Fruit fly (Drosophila melanogaster): ENCODE measurements around the gene Abcd3.

Gene Abcd3

DNA sequence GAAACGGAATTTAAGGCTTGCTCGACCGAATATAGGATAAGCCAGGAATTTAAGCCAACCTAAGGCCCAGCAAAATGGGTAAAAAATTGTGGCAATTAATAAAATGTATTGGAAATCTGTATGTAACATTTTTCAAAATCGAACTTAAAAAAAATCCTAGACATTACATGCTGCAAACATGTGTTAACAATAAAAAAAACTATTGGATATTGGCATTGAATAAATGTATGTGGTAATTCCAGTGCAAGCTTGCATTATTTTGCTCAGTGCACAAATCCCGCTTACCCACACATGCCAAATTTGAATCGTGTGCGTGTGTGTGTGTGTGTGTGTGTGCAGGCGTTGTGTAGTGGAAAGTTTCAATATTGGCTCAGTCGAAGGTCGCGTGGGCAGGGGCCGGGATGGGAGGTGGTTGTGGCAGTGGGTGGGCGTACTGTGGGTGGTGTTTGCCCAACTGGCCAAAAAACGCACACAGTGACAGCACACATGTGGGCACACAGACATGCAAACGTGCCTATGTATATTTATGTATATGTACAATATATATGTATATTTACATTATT is 13.0 kb downstream of the Abcd3 start (continued):
- TF ChIP-seq lilli (GFP tag; optimal IDR thresholded peaks at IDR 0.05) (peak; percentile 32), CG7839 (tag; optimal IDR thresholded peaks at IDR 0.05) (peak; percentile 31), CG17385 (GFP tag; optimal IDR thresholded peaks at IDR 0.05) (peak; percentile 13), otp (GFP tag; IDR thresholded peaks at IDR 0.05) (0 out of 3 replicates have a peak, but pooled peaks have one; percentile 11), CG9437 (GFP tag; optimal IDR thresholded peaks at IDR 0.05) (no peak), cg (GFP tag; optimal IDR thresholded peaks at IDR 0.05) (peak; percentile 66), dysf (GFP tag; IDR thresholded peaks at IDR 0.05) (no peak), CG17912 (GFP tag; optimal IDR thresholded peaks at IDR 0.05) (no peak), CG15696 (tag; optimal IDR thresholded peaks at IDR 0.05) (peak; percentile 9), twi (tag; optimal IDR thresholded peaks at IDR 0.05) (peak; percentile 65), CG10366 (GFP tag; IDR thresholded peaks at IDR 0.05) (no peak), cad (GFP tag; optimal IDR thresholded peaks at IDR 0.05) (no peak), pho (GFP tag; optimal IDR thresholded peaks at IDR 0.05) (peak; percentile 10), NC2α (GFP tag; optimal IDR thresholded peaks at IDR 0.05) (no peak), Optix (GFP tag; IDR thresholded peaks at IDR 0.05) (no peak), CG12104 (GFP tag; optimal IDR thresholded peaks at IDR 0.05) (no peak), Hr51 (GFP tag; optimal IDR thresholded peaks at IDR 0.05) (peak in 1 of 2 experiments; percentile 14), maf-S (GFP tag; optimal IDR thresholded peaks at IDR 0.05) (no peak), CG30403 (GFP tag; optimal IDR thresholded peaks at IDR 0.05) (peak; percentile 32), CG10462 (GFP tag; optimal IDR thresholded peaks at IDR 0.05) (peak; percentile 8), slp2 (GFP tag; optimal IDR thresholded peaks at IDR 0.05) (no peak), schlank (tag; optimal IDR thresholded peaks at IDR 0.05) (no peak), CG2120 (GFP tag; optimal IDR thresholded peaks at IDR 0.05) (peak; percentile 36), CG17829 (tag; optimal IDR thresholded peaks at IDR 0.05) (peak; percentile 7), CG5180 (GFP tag; optimal IDR thresholded peaks at IDR 0.05) (no peak), Hsf (GFP tag; optimal IDR thresholded peaks at IDR 0.05) (peak; percentile 19), onecut (GFP tag; IDR thresholded peaks at IDR 0.05) (no peak), unpg (GFP tag; optimal IDR thresholded peaks at IDR 0.05) (peak; percentile 7), slbo (GFP tag; IDR thresholded peaks at IDR 0.05) (peak; percentile 45; the same call in 1 of the 2 replicates), prd (optimal IDR thresholded peaks at IDR 0.05) (no peak), prd (GFP tag; IDR thresholded peaks at IDR 0.05) (peak; percentile 39; the same call in 2 of the 3 replicates), D19A (tag; optimal IDR thresholded peaks at IDR 0.05) (peak; percentile 14), sisA (GFP tag; IDR thresholded peaks at IDR 0.05) (peak; percentile 22; the same call in 1 of the 2 replicates), CG31441 (GFP tag; IDR thresholded peaks at IDR 0.05) (0 out of 2 replicates have a peak, but pooled peaks have one; percentile 27), C15 (GFP tag; IDR thresholded peaks at IDR 0.05) (no peak), Sox102F (GFP tag; optimal IDR thresholded peaks at IDR 0.05) (peak; percentile 6), zen (tag; optimal IDR thresholded peaks at IDR 0.05) (peak; percentile 5), zf30C (GFP tag; optimal IDR thresholded peaks at IDR 0.05) (peak; percentile 74), Hmr (GFP tag; optimal IDR thresholded peaks at IDR 0.05) (peak; percentile 10), Gug (GFP tag; IDR thresholded peaks at IDR 0.05) (0 out of 4 replicates have a peak, but pooled peaks have one; percentile 3), Ptx1 (GFP tag; IDR thresholded peaks at IDR 0.05) (peak; percentile 44), CG2678 (tag; optimal IDR thresholded peaks at IDR 0.05) (peak; percentile 31), CG18262 (tag; optimal IDR thresholded peaks at IDR 0.05) (peak; percentile 21), grau (tag; optimal IDR thresholded peaks at IDR 0.05) (peak; percentile 20), chn (GFP tag; optimal IDR thresholded peaks at IDR 0.05) (peak; percentile 1), tll (GFP tag; optimal IDR thresholded peaks at IDR 0.05) (no peak), CG10979 (tag; optimal IDR thresholded peaks at IDR 0.05) (peak; percentile 20), CG3838 (GFP tag; optimal IDR thresholded peaks at IDR 0.05) (no peak), CoRest (tag; optimal IDR thresholded peaks at IDR 0.05) (peak; percentile 2), Fer1 (GFP tag; optimal IDR thresholded peaks at IDR 0.05) (peak; percentile 14)
